Worm (Caenorhabditis elegans) whole organism, young adult: ENCODE results near the gene ZK856.11.

Experiments used
- D2030.7 ChIP-seq: fragments of 200-800 bp; sonication (Bioruptor generic); IDR thresholded peaks from 2 replicates; pipeline ENCODE4 v1.3.6; 2022; ENCODE audit warnings: missing genetic modification reagents, missing genetic modification characterization, missing compliant biosample characterization
- F10E7.11 ChIP-seq: sonication (generic microtip); optimal IDR thresholded peaks from 2 replicates; lab custom pipeline; 2017; ENCODE audit warnings: mild to moderate bottlenecking, missing genetic modification characterization, moderate library complexity, missing compliant biosample characterization
- F23B12.7 ChIP-seq: sonication (generic microtip); optimal IDR thresholded peaks from 2 replicates; lab custom pipeline; 2017; ENCODE audit warnings: missing genetic modification characterization, mild to moderate bottlenecking, missing compliant biosample characterization, antibody characterized with exemption, moderate library complexity; ENCODE audit not compliant: insufficient read depth
- F57C9.4 ChIP-seq: sonication (generic microtip); optimal IDR thresholded peaks from 2 replicates; lab custom pipeline; 2017; ENCODE audit warnings: mild to moderate bottlenecking, missing genetic modification characterization, missing compliant biosample characterization
- K11D2.4 ChIP-seq: fragments of 200-800 bp; sonication (Bioruptor generic); IDR thresholded peaks from 2 replicates; pipeline ENCODE4 v1.3.6; 2022; ENCODE audit warnings: missing genetic modification reagents, missing genetic modification characterization, missing compliant biosample characterization
- K12H6.12 ChIP-seq: fragments of 200-800 bp; sonication (Bioruptor generic); optimal IDR thresholded peaks from 2 replicates; lab custom pipeline; 2018; ENCODE audit warnings: mild to moderate bottlenecking, missing genetic modification characterization, missing compliant biosample characterization
- Y53G8AR.9 ChIP-seq: fragments of 200-800 bp; sonication (Bioruptor generic); conservative IDR thresholded peaks from 2 replicates; pipeline ENCODE4 v1.3.6; 2022; ENCODE audit warnings: missing genetic modification reagents, missing genetic modification characterization, missing compliant biosample characterization
- Y67H2A.10 ChIP-seq: fragments of 200-800 bp; sonication (Bioruptor generic); conservative IDR thresholded peaks from 2 replicates; pipeline ENCODE4 v1.3.6; 2022; ENCODE audit warnings: missing genetic modification reagents, missing genetic modification characterization, missing compliant biosample characterization
- Y95B8A.8 ChIP-seq: fragments of 200-800 bp; sonication (Bioruptor generic); IDR thresholded peaks from 2 replicates; pipeline ENCODE4 v1.3.6; 2022; ENCODE audit warnings: missing genetic modification reagents, missing genetic modification characterization, missing compliant biosample characterization
- aptf-3 ChIP-seq: fragments of 200-800 bp; sonication (Bioruptor generic); IDR thresholded peaks from 2 replicates; pipeline ENCODE4 v1.3.6; 2022; ENCODE audit warnings: missing genetic modification characterization, missing compliant biosample characterization
- attf-5 ChIP-seq: fragments of 200-800 bp; sonication (Bioruptor generic); optimal IDR thresholded peaks from 2 replicates; lab custom pipeline; 2018; ENCODE audit warnings: mild to moderate bottlenecking, missing genetic modification characterization, missing compliant biosample characterization
- attf-6 ChIP-seq: fragments of 200-800 bp; sonication (Bioruptor generic); IDR thresholded peaks from 2 replicates; pipeline ENCODE4 v1.3.6; 2022; ENCODE audit warnings: missing genetic modification reagents, missing genetic modification characterization, missing compliant biosample characterization
- cebp-1 ChIP-seq, 2 experiments: fragments of 200-800 bp in 1 of 2; sonication (Bioruptor generic) in 1 of 2; sonication (generic microtip) in 1 of 2; IDR thresholded peaks in 1 of 2; optimal IDR thresholded peaks in 1 of 2; 2 replicates each; pipeline versions ENCODE4 v1.3.6 to Lab custom; 2017 to 2022; ENCODE audit warnings: missing compliant biosample characterization in 2 of 2, missing genetic modification characterization in 2 of 2, mild to moderate bottlenecking in 1 of 2, missing genetic modification reagents in 1 of 2, moderate library complexity in 1 of 2
- ceh-79 ChIP-seq: sonication (generic microtip); optimal IDR thresholded peaks from 2 replicates; lab custom pipeline; 2017; ENCODE audit warnings: mild to moderate bottlenecking, missing genetic modification characterization, missing compliant biosample characterization
- ceh-91 ChIP-seq: fragments of 200-800 bp; sonication (Bioruptor generic); IDR thresholded peaks from 2 replicates; pipeline ENCODE4 v1.3.6; 2022; ENCODE audit warnings: missing genetic modification reagents, missing genetic modification characterization, missing compliant biosample characterization
- chd-7 ChIP-seq: sonication (generic microtip); optimal IDR thresholded peaks from 2 replicates; lab custom pipeline; 2016; ENCODE audit warnings: mild to moderate bottlenecking, missing genetic modification characterization, moderate library complexity, missing compliant biosample characterization
- dox-1 ChIP-seq: fragments of 200-800 bp; sonication (Bioruptor generic); IDR thresholded peaks from 2 replicates; pipeline ENCODE4 v1.3.6; 2022; ENCODE audit warnings: missing genetic modification reagents, missing genetic modification characterization, missing compliant biosample characterization
- dpff-1 ChIP-seq: sonication (generic microtip); optimal IDR thresholded peaks from 2 replicates; lab custom pipeline; 2017; ENCODE audit warnings: mild to moderate bottlenecking, missing genetic modification characterization, missing compliant biosample characterization
- dpl-1 ChIP-seq: fragments of 150-350 bp; optimal IDR thresholded peaks from 2 replicates; lab custom pipeline; 2014; ENCODE audit warnings: missing biosample characterization, missing genetic modification reagents, missing genetic modification characterization
- efl-1 ChIP-seq: fragments of 150-350 bp; optimal IDR thresholded peaks from 2 replicates; lab custom pipeline; 2014; ENCODE audit warnings: missing biosample characterization, missing genetic modification reagents, missing genetic modification characterization
- fkh-3 ChIP-seq: sonication (generic microtip); optimal IDR thresholded peaks from 2 replicates; lab custom pipeline; 2016; ENCODE audit warnings: mild to moderate bottlenecking, missing genetic modification characterization, missing compliant biosample characterization
- hmg-1.2 ChIP-seq: fragments of 200-800 bp; sonication (Bioruptor generic); IDR thresholded peaks from 2 replicates; pipeline ENCODE4 v1.3.6; 2022; ENCODE audit warnings: missing genetic modification reagents, missing genetic modification characterization, missing compliant biosample characterization
- hmg-20 ChIP-seq: fragments of 200-800 bp; sonication (Bioruptor generic); IDR thresholded peaks from 2 replicates; pipeline ENCODE4 v1.3.6; 2022; ENCODE audit warnings: missing genetic modification reagents, missing genetic modification characterization, missing compliant biosample characterization
- lin-35 ChIP-seq, 3 experiments: fragments of 150-350 bp in 2 of 3; sonication (generic microtip) in 1 of 3; optimal IDR thresholded peaks; 2 replicates each; lab custom pipeline; 2014 to 2018; ENCODE audit warnings: missing biosample characterization in 3 of 3, missing genetic modification characterization in 3 of 3, missing genetic modification reagents in 3 of 3
- lin-54 ChIP-seq: fragments of 200-800 bp; sonication (Bioruptor generic); optimal IDR thresholded peaks from 2 replicates; lab custom pipeline; 2018; ENCODE audit warnings: mild to moderate bottlenecking, missing genetic modification characterization, missing compliant biosample characterization
- lsl-1 ChIP-seq: fragments of 200-800 bp; sonication (Bioruptor generic); optimal IDR thresholded peaks from 2 replicates; lab custom pipeline; 2018; ENCODE audit warnings: mild to moderate bottlenecking, missing genetic modification characterization, moderate library complexity, missing compliant biosample characterization
- lsy-27 ChIP-seq: sonication (generic microtip); optimal IDR thresholded peaks from 2 replicates; lab custom pipeline; 2017; ENCODE audit warnings: missing genetic modification characterization, mild to moderate bottlenecking, missing compliant biosample characterization, antibody characterized with exemption, missing genotype, borderline replicate concordance; ENCODE audit not compliant: insufficient read depth
- madf-6 ChIP-seq: fragments of 200-800 bp; sonication (Bioruptor generic); IDR thresholded peaks from 2 replicates; pipeline ENCODE4 v1.3.6; 2022; ENCODE audit warnings: missing genetic modification reagents, missing genetic modification characterization, missing compliant biosample characterization
- madf-8 ChIP-seq: fragments of 200-800 bp; sonication (Bioruptor generic); conservative IDR thresholded peaks from 2 replicates; pipeline ENCODE4 v1.3.6; 2022; ENCODE audit warnings: missing genetic modification reagents, missing genetic modification characterization, missing compliant biosample characterization
- mxl-1 ChIP-seq: sonication (generic microtip); optimal IDR thresholded peaks from 2 replicates; lab custom pipeline; 2016; ENCODE audit warnings: missing genetic modification characterization, missing compliant biosample characterization
- nhr-120 ChIP-seq: fragments of 200-800 bp; sonication (Bioruptor generic); IDR thresholded peaks from 2 replicates; pipeline ENCODE4 v1.3.6; 2022; ENCODE audit warnings: missing genetic modification characterization, missing compliant biosample characterization
- nhr-90 ChIP-seq: sonication (generic microtip); optimal IDR thresholded peaks from 2 replicates; lab custom pipeline; 2016; ENCODE audit warnings: missing genotype, mild to moderate bottlenecking, missing genetic modification characterization, missing compliant biosample characterization
- pha-4 ChIP-seq: fragments of 150-350 bp; sonication (generic microtip); optimal IDR thresholded peaks from 2 replicates; lab custom pipeline; 2014; ENCODE audit warnings: missing biosample characterization, missing genetic modification reagents, missing genetic modification characterization
- snpc-1.3 ChIP-seq: sonication (generic microtip); optimal IDR thresholded peaks from 2 replicates; lab custom pipeline; 2017; ENCODE audit warnings: missing genetic modification characterization, mild to moderate bottlenecking, missing compliant biosample characterization, antibody characterized with exemption, moderate library complexity, missing genotype, missing genetic modification reagents; ENCODE audit not compliant: insufficient read depth
- snpc-4 ChIP-seq, 5 experiments: fragments of 150-350 bp in 1 of 5; sonication (generic microtip) in 4 of 5; optimal IDR thresholded peaks; 2 replicates each; lab custom pipeline; 2014 to 2018; ENCODE audit warnings: missing genetic modification characterization in 5 of 5, missing biosample characterization in 3 of 5, antibody characterized with exemption in 2 of 5, mild to moderate bottlenecking in 2 of 5, missing compliant biosample characterization in 2 of 5, missing genotype in 2 of 5, moderate library complexity in 2 of 5, missing genetic modification reagents in 1 of 5
- somi-1 ChIP-seq: fragments of 200-800 bp; sonication (Bioruptor generic); optimal IDR thresholded peaks from 2 replicates; lab custom pipeline; 2018; ENCODE audit warnings: mild to moderate bottlenecking, missing genetic modification characterization, missing compliant biosample characterization
- tbp1 ChIP-seq: fragments of 200-800 bp; sonication (Bioruptor generic); optimal IDR thresholded peaks from 2 replicates; lab custom pipeline; 2018; ENCODE audit warnings: mild to moderate bottlenecking, missing genetic modification characterization, missing compliant biosample characterization
- unc-130 ChIP-seq: sonication (generic microtip); optimal IDR thresholded peaks from 2 replicates; lab custom pipeline; 2016; ENCODE audit warnings: missing genetic modification reagents, missing genetic modification characterization, missing compliant biosample characterization
- unc-62 ChIP-seq: fragments of 150-350 bp; optimal IDR thresholded peaks from 2 replicates; lab custom pipeline; 2014; ENCODE audit warnings: missing biosample characterization, missing genetic modification reagents, missing genetic modification characterization
- xnd-1 ChIP-seq: sonication (generic microtip); optimal IDR thresholded peaks from 2 replicates; lab custom pipeline; 2016; ENCODE audit warnings: missing genotype, missing genetic modification reagents, missing genetic modification characterization, missing compliant biosample characterization
- ztf-28 ChIP-seq: fragments of 200-800 bp; sonication (Bioruptor generic); IDR thresholded peaks from 2 replicates; pipeline ENCODE4 v1.3.6; 2022; ENCODE audit warnings: missing genetic modification reagents, missing genetic modification characterization, missing compliant biosample characterization

Gene ZK856.11

DNA sequence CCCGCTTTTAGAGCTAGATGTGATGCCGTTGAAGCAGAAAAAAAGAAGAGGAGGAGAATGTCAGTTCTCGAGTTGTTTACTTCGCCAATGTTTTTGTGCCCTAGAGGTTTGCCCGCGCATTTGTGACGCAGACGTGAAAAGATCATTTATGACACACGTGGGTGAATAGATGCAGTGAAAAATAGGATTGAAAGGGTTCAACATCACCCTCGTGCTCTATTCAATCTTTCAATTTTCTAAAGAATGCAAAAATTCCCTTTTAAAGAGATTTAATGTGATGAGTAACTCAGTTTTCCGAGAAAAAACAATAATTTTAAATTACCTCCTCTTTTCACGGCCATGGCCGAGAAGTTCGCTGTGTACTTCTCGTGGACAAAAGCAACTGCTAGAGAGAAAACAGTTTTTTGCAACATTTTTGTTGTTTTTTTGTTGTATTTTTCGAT, 41.7 kb upstream of the ZK856.11 start:
- TF ChIP-seq attf-5 (GFP tag; lab: Kevin White, UChicago), result peak; percentile 34
- TF ChIP-seq madf-8, result 0 out of 2 replicates have a peak, but pooled peaks have one; percentile 23
- peak; percentile 37; the same call in 1 of the 2 replicates for TF ChIP-seq D2030.7
- TF ChIP-seq nhr-120 (GFP tag; lab: Robert Waterston, UW), result no peak
- peak in 1 of 3 experiments; percentile 54 for TF ChIP-seq lin-35 (GFP tag; optimal IDR thresholded peaks at IDR 0.05; lab: Kevin White, UChicago)
- peak; percentile 24; the same call in 1 of the 2 replicates for TF ChIP-seq hmg-1.2 (GFP tag; lab: Robert Waterston, UW)
- TF ChIP-seq unc-62 (GFP tag; lab: Kevin White, UChicago), result no peak
- peak; percentile 45 for TF ChIP-seq somi-1 (GFP tag; lab: Kevin White, UChicago)
- TF ChIP-seq xnd-1 (tag; lab: Kevin White, UChicago), result peak; percentile 1
- TF ChIP-seq F10E7.11 (tag; lab: Kevin White, UChicago), result no peak
- no peak for TF ChIP-seq cebp-1 (GFP tag; IDR thresholded peaks at IDR 0.05; lab: Robert Waterston, UW)
- peak; percentile 28 for TF ChIP-seq cebp-1 (tag; optimal IDR thresholded peaks at IDR 0.05; lab: Kevin White, UChicago)
- TF ChIP-seq dox-1, result peak; percentile 16; the same call in 1 of the 2 replicates
- TF ChIP-seq madf-6 (GFP tag; lab: Robert Waterston, UW), result peak; percentile 50
- no peak for TF ChIP-seq fkh-3 (tag; lab: Kevin White, UChicago)
- no peak for TF ChIP-seq snpc-1.3 (tag; lab: Kevin White, UChicago)
- peak; percentile 61 for TF ChIP-seq efl-1 (GFP tag; lab: Kevin White, UChicago)
- no peak for TF ChIP-seq hmg-20
- peak; percentile 74 for TF ChIP-seq K12H6.12 (tag; lab: Kevin White, UChicago)
- TF ChIP-seq ceh-91 (GFP tag; lab: Robert Waterston, UW), result peak; percentile 46
- TF ChIP-seq mxl-1, result no peak
- no peak for TF ChIP-seq tbp1 (GFP tag; lab: Kevin White, UChicago)
- TF ChIP-seq F57C9.4 (tag; lab: Kevin White, UChicago), result no peak
- no peak for TF ChIP-seq ztf-28
- TF ChIP-seq lsy-27 (tag; lab: Kevin White, UChicago), result no peak
- peak; percentile 59 for TF ChIP-seq lin-54 (GFP tag; lab: Kevin White, UChicago)
- TF ChIP-seq unc-130 (GFP tag; lab: Kevin White, UChicago), result no peak
- TF ChIP-seq Y67H2A.10 (GFP tag; lab: Robert Waterston, UW), result no peak
- no peak for TF ChIP-seq chd-7 (tag; lab: Kevin White, UChicago)
- TF ChIP-seq dpl-1 (GFP tag; lab: Kevin White, UChicago), result peak; percentile 19
- no peak for TF ChIP-seq F23B12.7
- no peak for TF ChIP-seq nhr-90 (tag; lab: Kevin White, UChicago)
- TF ChIP-seq ceh-79, result no peak
- no peak for TF ChIP-seq aptf-3
- TF ChIP-seq snpc-4 (GFP tag; optimal IDR thresholded peaks at IDR 0.05; lab: Kevin White, UChicago), result no peak
- TF ChIP-seq snpc-4 (tag; optimal IDR thresholded peaks at IDR 0.05; lab: Kevin White, UChicago), result no peak
- peak; percentile 5 for TF ChIP-seq lsl-1 (GFP tag; lab: Kevin White, UChicago)
- TF ChIP-seq dpff-1 (tag; lab: Kevin White, UChicago), result no peak
- TF ChIP-seq K11D2.4 (GFP tag; lab: Robert Waterston, UW), result 0 out of 2 replicates have a peak, but pooled peaks have one; percentile 52
- TF ChIP-seq, all 124 proteins: peak for 17

- no peak for TF ChIP-seq pha-4 (tag; lab: Kevin White, UChicago)
- no peak for TF ChIP-seq attf-6
- no peak for TF ChIP-seq Y95B8A.8 (GFP tag; lab: Robert Waterston, UW)
- no peak for TF ChIP-seq tbp1 (GFP tag; lab: Kevin White, UChicago)
- no peak for TF ChIP-seq Y53G8AR.9 (GFP tag; lab: Robert Waterston, UW)
- no peak for TF ChIP-seq dpff-1 (tag; lab: Kevin White, UChicago)
- peak; percentile 91 for TF ChIP-seq unc-62 (GFP tag; lab: Kevin White, UChicago)
- no peak for TF ChIP-seq cebp-1 (GFP tag; IDR thresholded peaks at IDR 0.05; lab: Robert Waterston, UW)
- TF ChIP-seq cebp-1 (tag; optimal IDR thresholded peaks at IDR 0.05; lab: Kevin White, UChicago), result peak; percentile 34
- TF ChIP-seq, all 124 proteins: peak for 2
Observed at ce11 chrV:10245615-10246014, 40.9 kb upstream of the ZK856.11 start.
